Fruit fly (Drosophila melanogaster) Kc167 (cell line): ENCODE measurements around the gene CG5003.

Experiments used
- Myc ChIP-seq: fragments of >200 bp; optimal IDR thresholded peaks from 2 replicates; lab custom pipeline; 2017; ENCODE audit warnings: missing external identifiers
- Sin3A ChIP-seq: fragments of >200 bp; optimal IDR thresholded peaks from 2 replicates; lab custom pipeline; 2018; ENCODE audit warnings: missing external identifiers
- insv ChIP-seq: fragments of >200 bp; optimal IDR thresholded peaks from 3 replicates; lab custom pipeline; 2018; ENCODE audit warnings: missing external identifiers
- psq ChIP-seq: fragments of >200 bp; optimal IDR thresholded peaks from 2 replicates; lab custom pipeline; 2017; ENCODE audit warnings: missing external identifiers
- ttk ChIP-seq: sonication (Bioruptor generic); optimal IDR thresholded peaks from 2 replicates; lab custom pipeline; 2017; ENCODE audit warnings: missing external identifiers

DNA sequence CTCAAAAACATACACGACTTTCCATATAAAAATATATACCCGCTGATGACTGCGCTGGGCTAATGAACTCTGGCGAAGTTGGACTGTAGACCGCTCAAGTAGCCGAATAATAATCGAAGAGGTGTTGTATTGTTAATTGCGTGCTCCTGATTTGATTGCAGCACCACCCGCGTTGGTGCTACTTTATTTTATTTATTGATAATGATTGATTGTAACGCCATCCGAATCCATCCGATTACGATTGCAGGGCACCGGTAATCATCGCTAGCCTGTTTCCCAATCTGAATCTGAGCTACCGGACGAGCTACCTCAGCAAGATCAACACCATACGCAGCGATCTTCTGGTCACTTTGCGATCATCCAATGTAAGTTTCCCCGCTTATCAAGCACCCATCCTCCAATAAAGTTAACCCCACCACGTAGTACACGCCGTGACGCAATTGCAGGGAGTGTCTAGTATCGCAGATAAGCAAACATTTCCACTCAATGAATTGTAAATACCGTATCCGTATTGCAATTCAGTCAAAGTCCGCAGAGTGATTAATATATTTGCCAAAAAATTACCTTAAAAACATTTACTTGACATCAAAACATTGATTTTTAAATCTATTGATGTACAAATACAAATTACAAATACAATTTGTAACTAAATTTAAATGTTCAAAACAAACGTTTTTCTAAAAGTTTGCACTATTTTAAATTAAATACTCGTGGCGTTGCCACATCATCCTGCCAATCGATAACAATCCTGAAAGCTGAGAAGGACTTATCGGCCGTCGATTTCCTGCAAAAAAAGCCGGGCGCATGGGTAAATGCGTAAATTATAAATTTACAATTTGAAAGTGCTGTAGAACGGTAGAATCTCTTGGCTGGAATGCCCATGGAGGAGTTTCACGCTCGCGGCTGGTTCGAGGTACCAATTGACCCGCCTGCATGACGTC lies 12.9 kb upstream of the CG5003 start:
- TF ChIP-seq psq (lab: Kevin White, UChicago): no peak
- TF ChIP-seq Sin3A: no peak
- no peak for TF ChIP-seq ttk
- no peak for TF ChIP-seq insv (lab: Kevin White, UChicago)
- no peak for TF ChIP-seq Myc
